Worm (Caenorhabditis elegans): ENCODE results near the gene C25E10.4.

C25E10.4 gene

DNA sequence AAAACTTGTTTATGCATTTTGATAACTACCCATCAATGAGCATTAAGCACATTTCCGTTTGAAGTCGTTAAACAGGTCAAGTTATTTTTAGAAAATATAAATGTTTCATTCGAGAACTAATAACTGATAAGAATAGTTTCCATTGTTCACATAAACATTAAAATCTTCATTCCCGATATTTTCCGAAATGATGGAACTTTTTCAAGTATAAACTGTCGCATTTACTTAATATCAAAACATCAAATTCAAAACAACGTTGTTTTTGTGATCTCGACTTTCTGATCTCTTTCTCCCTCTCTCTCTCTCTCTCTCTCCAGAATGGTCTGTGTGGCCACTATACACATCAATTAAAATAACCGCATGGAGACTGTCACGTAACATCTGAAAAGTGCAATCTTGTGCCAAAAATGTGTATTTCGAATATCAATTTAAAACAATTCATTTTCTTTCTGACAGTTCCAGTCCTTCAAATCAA is 41.0 kb downstream of the C25E10.4 start (continued):
- TF ChIP-seq dpl-1 (GFP tag; optimal IDR thresholded peaks at IDR 0.05): no peak
- no peak for TF ChIP-seq ceh-90 (tag; optimal IDR thresholded peaks at IDR 0.05)
- TF ChIP-seq hlh-17 (GFP tag; optimal IDR thresholded peaks at IDR 0.05; ENCODE audit: borderline replicate concordance): no peak
- no peak for TF ChIP-seq xbp-1 (tag; optimal IDR thresholded peaks at IDR 0.05)
- no peak for TF ChIP-seq efl-1 (optimal IDR thresholded peaks at IDR 0.05)
- no peak for TF ChIP-seq efl-1 (GFP tag; optimal IDR thresholded peaks at IDR 0.05 in 1 of 2)
- TF ChIP-seq nhr-47 (tag; optimal IDR thresholded peaks at IDR 0.05): peak; percentile 19
- TF ChIP-seq lin-39 (tag; optimal IDR thresholded peaks at IDR 0.05): no peak
- TF ChIP-seq Y116A8C.19 (tag; optimal IDR thresholded peaks at IDR 0.05; ENCODE audit: borderline replicate concordance): no peak
- TF ChIP-seq mab-9 (GFP tag; IDR thresholded peaks at IDR 0.05): no peak
- TF ChIP-seq unc-62 (GFP tag; optimal IDR thresholded peaks at IDR 0.05): no peak
- TF ChIP-seq sptf-1 (tag; optimal IDR thresholded peaks at IDR 0.05): no peak
- TF ChIP-seq egl-13 (tag; optimal IDR thresholded peaks at IDR 0.05): no peak
- TF ChIP-seq aha-1 (tag; optimal IDR thresholded peaks at IDR 0.05): no peak
- TF ChIP-seq lin-15B (tag; optimal IDR thresholded peaks at IDR 0.05): no peak
- no peak for TF ChIP-seq ztf-4 (tag; optimal IDR thresholded peaks at IDR 0.05)
- no peak for TF ChIP-seq aly-2 (tag; optimal IDR thresholded peaks at IDR 0.05)
- no peak for TF ChIP-seq pqm-1 (tag; optimal IDR thresholded peaks at IDR 0.05)
- TF ChIP-seq fkh-4 (tag; optimal IDR thresholded peaks at IDR 0.05; ENCODE audit: borderline replicate concordance): no peak
- TF ChIP-seq irx-1 (tag; optimal IDR thresholded peaks at IDR 0.05): no peak
- TF ChIP-seq ceh-88 (GFP tag; IDR thresholded peaks at IDR 0.05): no peak
- no peak for TF ChIP-seq ets-5 (GFP tag; IDR thresholded peaks at IDR 0.05)
- TF ChIP-seq ces-1 (GFP tag; optimal IDR thresholded peaks at IDR 0.05): no peak
- no peak for TF ChIP-seq dsc-1 (tag; optimal IDR thresholded peaks at IDR 0.05)
- no peak for TF ChIP-seq fkh-8 (tag; optimal IDR thresholded peaks at IDR 0.05)
- TF ChIP-seq hpl-2 (GFP tag; optimal IDR thresholded peaks at IDR 0.05): no peak
- TF ChIP-seq nhr-90 (tag; optimal IDR thresholded peaks at IDR 0.05; ENCODE audit: poor library complexity): peak; percentile 15
- TF ChIP-seq F16B12.6 (tag; optimal IDR thresholded peaks at IDR 0.05): no peak
- no peak for TF ChIP-seq egl-27 (tag; optimal IDR thresholded peaks at IDR 0.05)
- TF ChIP-seq elt-2 (tag; optimal IDR thresholded peaks at IDR 0.05): peak; percentile 21
- TF ChIP-seq blmp-1 (tag; optimal IDR thresholded peaks at IDR 0.05): peak; percentile 30
- no peak for TF ChIP-seq swsn-7 (tag; optimal IDR thresholded peaks at IDR 0.05)
- TF ChIP-seq nhr-28 (tag; optimal IDR thresholded peaks at IDR 0.05): no peak
- TF ChIP-seq mep-1 (tag; optimal IDR thresholded peaks at IDR 0.05): peak; percentile 24
- no peak for TF ChIP-seq nhr-77 (tag; optimal IDR thresholded peaks at IDR 0.05)
- no peak for TF ChIP-seq ceh-63 (GFP tag; optimal IDR thresholded peaks at IDR 0.05)
- TF ChIP-seq zag-1 (tag; optimal IDR thresholded peaks at IDR 0.05): no peak
- no peak for TF ChIP-seq mdl-1 (tag; optimal IDR thresholded peaks at IDR 0.05)
- TF ChIP-seq lin-13 (GFP tag; optimal IDR thresholded peaks at IDR 0.05): peak; percentile 11
- no peak for TF ChIP-seq unc-86 (tag; optimal IDR thresholded peaks at IDR 0.05)
- TF ChIP-seq grh-1 (GFP tag; IDR thresholded peaks at IDR 0.05): no peak
- no peak for TF ChIP-seq fos-1 (tag; optimal IDR thresholded peaks at IDR 0.05)
- no peak for TF ChIP-seq pag-3 (tag; optimal IDR thresholded peaks at IDR 0.05; ENCODE audit: borderline replicate concordance, insufficient read depth)
- no peak for TF ChIP-seq unc-30 (tag; optimal IDR thresholded peaks at IDR 0.05)
- peak; percentile 31 for TF ChIP-seq C16A3.4 (tag; optimal IDR thresholded peaks at IDR 0.05)
- no peak for TF ChIP-seq unc-130 (tag; optimal IDR thresholded peaks at IDR 0.05)
- TF ChIP-seq ama-1 (optimal IDR thresholded peaks at IDR 0.05): peak; percentile 64
- TF ChIP-seq lsy-2 (tag; optimal IDR thresholded peaks at IDR 0.05): peak in 1 of 2 experiments; percentile 40
- TF ChIP-seq lin-14 (GFP tag; optimal IDR thresholded peaks at IDR 0.05): peak; percentile 17
- TF ChIP-seq nhr-71 (tag; optimal IDR thresholded peaks at IDR 0.05): peak; percentile 38

All from whole organism, L1 larva.